Fruit fly (Drosophila melanogaster) whole organism, embryonic: ENCODE results near the gene HemK2.

Experiments
- ATbp ChIP-seq: fragments of 200-800 bp; sonication (Bioruptor generic); optimal IDR thresholded peaks from 2 replicates; lab custom pipeline; 2017; ENCODE audit warnings: missing biosample characterization, mild to moderate bottlenecking, missing genetic modification characterization, missing genetic modification reagents
- Atf-2 ChIP-seq: fragments of 200-800 bp; sonication (Bioruptor generic); optimal IDR thresholded peaks from 2 replicates; lab custom pipeline; 2016; ENCODE audit warnings: missing biosample characterization, missing genetic modification characterization
- Atf3 ChIP-seq: fragments of 200-800 bp; sonication (Bioruptor generic); optimal IDR thresholded peaks from 3 replicates; lab custom pipeline; 2016; ENCODE audit warnings: missing biosample characterization, missing genetic modification characterization
- CG10565 ChIP-seq: fragments of 200-800 bp; sonication (Bioruptor generic); optimal IDR thresholded peaks from 3 replicates; lab custom pipeline; 2016; ENCODE audit warnings: missing biosample characterization, mild to moderate bottlenecking, missing genetic modification characterization
- CG11398 ChIP-seq: fragments of 200-800 bp; sonication (Bioruptor generic); optimal IDR thresholded peaks from 2 replicates; lab custom pipeline; 2016; ENCODE audit warnings: missing biosample characterization, missing genetic modification characterization
- CG11723 ChIP-seq: fragments of 200-800 bp; sonication (Bioruptor generic); optimal IDR thresholded peaks from 2 replicates; lab custom pipeline; 2017; ENCODE audit warnings: missing biosample characterization, mild to moderate bottlenecking, missing genetic modification characterization
- CG12391 ChIP-seq: fragments of 200-800 bp; sonication (Bioruptor generic); optimal IDR thresholded peaks from 3 replicates; lab custom pipeline; 2018; ENCODE audit warnings: missing biosample characterization, mild to moderate bottlenecking, missing genetic modification characterization, moderate library complexity
- CG14014 ChIP-seq: fragments of 200-800 bp; sonication (Bioruptor generic); IDR thresholded peaks from 2 replicates; pipeline ENCODE4 v1.3.6; 2022; ENCODE audit warnings: missing biosample characterization, missing genetic modification characterization
- CG14860 ChIP-seq: fragments of 200-800 bp; sonication (Bioruptor generic); IDR thresholded peaks from 3 replicates; pipeline ENCODE4 v1.3.6; 2022; ENCODE audit warnings: missing biosample characterization, missing genetic modification characterization; ENCODE audit not compliant: partially characterized antibody
- CG15601 ChIP-seq: fragments of 200-800 bp; sonication (Bioruptor generic); optimal IDR thresholded peaks from 3 replicates; lab custom pipeline; 2019; ENCODE audit warnings: missing biosample characterization, mild to moderate bottlenecking, missing genetic modification characterization, moderate library complexity
- CG16815 ChIP-seq: fragments of 200-800 bp; sonication (Bioruptor generic); optimal IDR thresholded peaks from 3 replicates; lab custom pipeline; 2017; ENCODE audit warnings: missing biosample characterization, mild to moderate bottlenecking, missing genetic modification characterization
- CG17186 ChIP-seq: fragments of 200-800 bp; sonication (Bioruptor generic); optimal IDR thresholded peaks from 3 replicates; lab custom pipeline; 2017; ENCODE audit warnings: missing biosample characterization, missing genetic modification reagents, missing genetic modification characterization
- CG31388 ChIP-seq: fragments of 200-800 bp; sonication (Bioruptor generic); optimal IDR thresholded peaks from 2 replicates; lab custom pipeline; 2016; ENCODE audit warnings: missing biosample characterization, missing genetic modification characterization
- CG3163 ChIP-seq: fragments of 200-800 bp; sonication (Bioruptor generic); optimal IDR thresholded peaks from 3 replicates; lab custom pipeline; 2016; ENCODE audit warnings: missing biosample characterization, missing genetic modification characterization
- CG33213 ChIP-seq: fragments of 200-800 bp; sonication (Bioruptor generic); optimal IDR thresholded peaks from 3 replicates; lab custom pipeline; 2016; ENCODE audit warnings: missing biosample characterization, missing genetic modification characterization
- CG34422 ChIP-seq: fragments of 200-800 bp; sonication (Bioruptor generic); IDR thresholded peaks from 3 replicates; pipeline ENCODE4 v1.3.6; 2022; ENCODE audit warnings: missing biosample characterization, missing genetic modification characterization
- CG7556 ChIP-seq: fragments of 200-800 bp; sonication (Bioruptor generic); optimal IDR thresholded peaks from 2 replicates; lab custom pipeline; 2017; ENCODE audit warnings: missing biosample characterization, mild to moderate bottlenecking, missing genetic modification characterization
- CG7987 ChIP-seq: fragments of 200-800 bp; sonication (Bioruptor generic); optimal IDR thresholded peaks from 2 replicates; lab custom pipeline; 2018; ENCODE audit warnings: missing biosample characterization, mild to moderate bottlenecking, missing genetic modification characterization, moderate library complexity
- CG8290 ChIP-seq, 3 experiments: fragments of 200-800 bp; sonication (Bioruptor generic); optimal IDR thresholded peaks; 2 replicates each; lab custom pipeline; 2016 to 2019; ENCODE audit warnings: missing biosample characterization in 3 of 3, missing genetic modification characterization in 3 of 3, mild to moderate bottlenecking in 2 of 3, moderate library complexity in 1 of 3
- CkIIα-i1 ChIP-seq: fragments of 200-800 bp; sonication (Bioruptor generic); IDR thresholded peaks from 2 replicates; pipeline ENCODE4 v1.3.6; 2022; ENCODE audit warnings: missing biosample characterization, missing genetic modification characterization
- D19A ChIP-seq: fragments of 200-800 bp; optimal IDR thresholded peaks from 3 replicates; lab custom pipeline; 2019; ENCODE audit warnings: missing biosample characterization, mild to moderate bottlenecking, missing genetic modification characterization, moderate library complexity
- Dek ChIP-seq: fragments of 200-800 bp; sonication (Bioruptor generic); optimal IDR thresholded peaks from 3 replicates; lab custom pipeline; 2019; ENCODE audit warnings: missing biosample characterization, mild to moderate bottlenecking, missing genetic modification characterization, moderate library complexity
- Drgx ChIP-seq: fragments of 200-800 bp; sonication (Bioruptor generic); IDR thresholded peaks from 2 replicates; pipeline ENCODE4 v1.3.6; 2022; ENCODE audit warnings: missing biosample characterization, missing genetic modification characterization
- Gug ChIP-seq: fragments of 200-800 bp; sonication (Bioruptor generic); IDR thresholded peaks from 4 replicates; pipeline ENCODE4 v1.3.6; 2022; ENCODE audit warnings: missing biosample characterization, missing genetic modification characterization
- H15 ChIP-seq: fragments of 200-800 bp; sonication (Bioruptor generic); IDR thresholded peaks from 3 replicates; pipeline ENCODE4 v1.3.6; 2022; ENCODE audit warnings: missing biosample characterization, missing genetic modification characterization
- HmgZ ChIP-seq: fragments of 200-800 bp; sonication (Bioruptor generic); optimal IDR thresholded peaks from 2 replicates; lab custom pipeline; 2018; ENCODE audit warnings: missing biosample characterization, mild to moderate bottlenecking, missing genetic modification characterization
- Max ChIP-seq: fragments of 200-800 bp; sonication (Bioruptor generic); optimal IDR thresholded peaks from 2 replicates; lab custom pipeline; 2016; ENCODE audit warnings: missing biosample characterization, mild to moderate bottlenecking, missing genetic modification characterization
- Nf-YB ChIP-seq: fragments of 200-800 bp; sonication (Bioruptor generic); optimal IDR thresholded peaks from 3 replicates; lab custom pipeline; 2019; ENCODE audit warnings: missing biosample characterization, mild to moderate bottlenecking, missing genetic modification characterization, moderate library complexity
- Rfx ChIP-seq: fragments of 200-800 bp; sonication (Bioruptor generic); IDR thresholded peaks from 2 replicates; pipeline ENCODE4 v1.3.6; 2022; ENCODE audit warnings: missing biosample characterization, missing genetic modification characterization
- Sox100B ChIP-seq: fragments of 200-800 bp; sonication (Bioruptor generic); optimal IDR thresholded peaks from 3 replicates; lab custom pipeline; 2018; ENCODE audit warnings: missing biosample characterization, mild to moderate bottlenecking, missing genetic modification characterization
- Vsx1 ChIP-seq: fragments of 200-800 bp; sonication (Bioruptor generic); optimal IDR thresholded peaks from 2 replicates; lab custom pipeline; 2017; ENCODE audit warnings: missing biosample characterization, mild to moderate bottlenecking, missing genetic modification characterization, missing genetic modification reagents
- aop ChIP-seq: fragments of 200-800 bp; sonication (Bioruptor generic); IDR thresholded peaks from 2 replicates; pipeline ENCODE4 v1.3.6; 2022; ENCODE audit warnings: missing biosample characterization, missing genetic modification characterization
- cas ChIP-seq: fragments of 200-800 bp; sonication (Bioruptor generic); IDR thresholded peaks from 2 replicates; pipeline ENCODE4 v1.3.6; 2022; ENCODE audit warnings: missing biosample characterization, missing genetic modification characterization
- crp ChIP-seq, 2 experiments: fragments of 200-800 bp; sonication (Bioruptor generic); optimal IDR thresholded peaks; 2 replicates in 1 of 2; 3 replicates in 1 of 2; lab custom pipeline; 2017; ENCODE audit warnings: missing biosample characterization in 2 of 2, missing genetic modification characterization in 2 of 2, mild to moderate bottlenecking in 1 of 2, moderate library complexity in 1 of 2
- dan ChIP-seq: fragments of 200-800 bp; sonication (Bioruptor generic); IDR thresholded peaks from 2 replicates; pipeline ENCODE4 v1.3.6; 2022; ENCODE audit warnings: missing biosample characterization, missing genetic modification characterization
- emc ChIP-seq: fragments of 200-800 bp; sonication (Bioruptor generic); optimal IDR thresholded peaks from 2 replicates; lab custom pipeline; 2016; ENCODE audit warnings: missing biosample characterization, missing genetic modification characterization
- eyg ChIP-seq: fragments of 200-800 bp; sonication (Bioruptor generic); optimal IDR thresholded peaks from 3 replicates; lab custom pipeline; 2016; ENCODE audit warnings: missing biosample characterization, missing genetic modification characterization
- hbn ChIP-seq: fragments of 200-800 bp; sonication (Bioruptor generic); IDR thresholded peaks from 2 replicates; pipeline ENCODE4 v1.3.6; 2022; ENCODE audit warnings: missing biosample characterization, missing genetic modification characterization; ENCODE audit not compliant: partially characterized antibody
- p53 ChIP-seq: fragments of 200-800 bp; sonication (Bioruptor generic); optimal IDR thresholded peaks from 2 replicates; lab custom pipeline; 2016; ENCODE audit warnings: missing biosample characterization, missing genetic modification characterization
- pfk ChIP-seq: fragments of 200-800 bp; sonication (Bioruptor generic); optimal IDR thresholded peaks from 2 replicates; lab custom pipeline; 2018; ENCODE audit warnings: missing biosample characterization, mild to moderate bottlenecking, missing genetic modification characterization, moderate library complexity
- phol ChIP-seq: fragments of 200-800 bp; sonication (Bioruptor generic); optimal IDR thresholded peaks from 3 replicates; lab custom pipeline; 2018; ENCODE audit warnings: missing biosample characterization, mild to moderate bottlenecking, missing genetic modification characterization, moderate library complexity
- pita ChIP-seq: fragments of 200-800 bp; sonication (Bioruptor generic); optimal IDR thresholded peaks from 2 replicates; lab custom pipeline; 2017; ENCODE audit warnings: missing biosample characterization, mild to moderate bottlenecking, missing genetic modification characterization
- ranshi ChIP-seq: fragments of 200-800 bp; sonication (Bioruptor generic); IDR thresholded peaks from 2 replicates; pipeline ENCODE4 v1.3.6; 2022; ENCODE audit warnings: missing biosample characterization, missing genetic modification characterization
- rib ChIP-seq: fragments of 200-800 bp; sonication (Bioruptor generic); IDR thresholded peaks from 2 replicates; pipeline ENCODE4 v1.3.6; 2022; ENCODE audit warnings: missing biosample characterization, missing genetic modification characterization
- sisA ChIP-seq: fragments of 200-800 bp; sonication (Bioruptor generic); IDR thresholded peaks from 2 replicates; pipeline ENCODE4 v1.3.6; 2022; ENCODE audit warnings: missing biosample characterization, missing genetic modification characterization
- stc ChIP-seq: fragments of 200-800 bp; sonication (Bioruptor generic); IDR thresholded peaks from 2 replicates; pipeline ENCODE4 v1.3.6; 2022; ENCODE audit warnings: missing biosample characterization, missing genetic modification characterization
- trh ChIP-seq: fragments of 200-800 bp; sonication (Bioruptor generic); optimal IDR thresholded peaks from 2 replicates; lab custom pipeline; 2016; ENCODE audit warnings: missing biosample characterization, missing genetic modification characterization
- wek ChIP-seq: fragments of 200-800 bp; sonication (Bioruptor generic); optimal IDR thresholded peaks from 3 replicates; lab custom pipeline; 2018; ENCODE audit warnings: missing biosample characterization, mild to moderate bottlenecking, missing genetic modification characterization, moderate library complexity

Gene HemK2

dm6 chr2L:2748480-2749143 lies 10.9 kb downstream of the HemK2 start (continued):
- TF ChIP-seq CG34422 (peak; percentile 89), CG15601 (peak; percentile 76), trh (GFP tag; lab: Kevin White, UChicago) (peak; percentile 68), CG17186 (peak; percentile 82), rib (peak; percentile 82), hbn (GFP tag; lab: Robert Waterston, UW) (peak; percentile 17; the same call in 1 of the 2 replicates), Nf-YB (GFP tag; lab: Kevin White, UChicago) (peak; percentile 67), pfk (GFP tag; lab: Kevin White, UChicago) (peak; percentile 60), HmgZ (tag; lab: Kevin White, UChicago) (peak; percentile 90), CkIIα-i1 (GFP tag; lab: Robert Waterston, UW) (0 out of 2 replicates have a peak, but pooled peaks have one; percentile 31), CG12391 (tag; lab: Kevin White, UChicago) (peak; percentile 87), CG31388 (GFP tag; lab: Kevin White, UChicago) (peak; percentile 41), ranshi (GFP tag; lab: Robert Waterston, UW) (peak; percentile 83), CG16815 (peak; percentile 76), stc (GFP tag; lab: Robert Waterston, UW) (peak; percentile 78; the same call in 1 of the 2 replicates), dan (GFP tag; lab: Robert Waterston, UW) (no peak; the same call in 1 of the 2 replicates), p53 (GFP tag; lab: Kevin White, UChicago) (peak; percentile 58), Sox100B (GFP tag; lab: Kevin White, UChicago) (peak; percentile 84), sisA (GFP tag; lab: Robert Waterston, UW) (peak; percentile 88), Vsx1 (GFP tag; lab: Kevin White, UChicago) (no peak), Atf-2 (GFP tag; lab: Kevin White, UChicago) (peak; percentile 64), crp (GFP tag; optimal IDR thresholded peaks at IDR 0.05; lab: Kevin White, UChicago) (peak in 1 of 2 experiments; percentile 64), CG7556 (peak; percentile 77), CG14014 (GFP tag; lab: Robert Waterston, UW) (peak; percentile 87), CG33213 (GFP tag; lab: Kevin White, UChicago) (peak; percentile 85), phol (tag; lab: Kevin White, UChicago) (peak; percentile 86), CG10565 (peak; percentile 30), Gug (GFP tag; lab: Robert Waterston, UW) (peak; percentile 92), Max (GFP tag; lab: Kevin White, UChicago) (peak; percentile 81), H15 (GFP tag; lab: Robert Waterston, UW) (peak; percentile 77), CG7987 (GFP tag; lab: Kevin White, UChicago) (peak; percentile 85), emc (GFP tag; lab: Kevin White, UChicago) (peak; percentile 77), Dek (tag; lab: Kevin White, UChicago) (peak; percentile 87), aop (GFP tag; lab: Robert Waterston, UW) (peak; percentile 61; the same call in 1 of the 2 replicates), CG11723 (GFP tag; lab: Kevin White, UChicago) (peak; percentile 71), CG3163 (GFP tag; lab: Kevin White, UChicago) (peak; percentile 60), CG14860 (GFP tag; lab: Robert Waterston, UW) (no peak), eyg (GFP tag; lab: Kevin White, UChicago) (peak; percentile 47), wek (GFP tag; lab: Kevin White, UChicago) (peak; percentile 61), Atf3 (GFP tag; lab: Kevin White, UChicago) (peak; percentile 56), CG11398 (peak; percentile 73), D19A (tag; lab: Kevin White, UChicago) (peak; percentile 83), CG8290 (GFP tag; optimal IDR thresholded peaks at IDR 0.05; lab: Kevin White, UChicago) (peak; percentile 82), CG8290 (tag; optimal IDR thresholded peaks at IDR 0.05; lab: Kevin White, UChicago) (peak; percentile 94 to 96), pita (no peak), Rfx (peak; percentile 95), Drgx (peak; percentile 81), cas (GFP tag; lab: Robert Waterston, UW) (peak; percentile 88), ATbp (GFP tag; lab: Kevin White, UChicago) (no peak)
